Fruit fly (Drosophila melanogaster): Measurements from ENCODE around the gene RPA2.

RPA2 gene

dm6 chr2L:20916672-20917209, 9.2 kb downstream of the RPA2 start (continued):
- TF ChIP-seq fd85E (GFP tag; optimal IDR thresholded peaks at IDR 0.05), result no peak
- peak; percentile 68 for TF ChIP-seq CG10669 (GFP tag; optimal IDR thresholded peaks at IDR 0.05)
- no peak for TF ChIP-seq Eip78C (GFP tag)
- TF ChIP-seq spab (GFP tag; optimal IDR thresholded peaks at IDR 0.05), result peak; percentile 76
- peak; percentile 16 for TF ChIP-seq Blimp-1 (GFP tag; optimal IDR thresholded peaks at IDR 0.05)
- no peak for TF ChIP-seq pdm3 (GFP tag; optimal IDR thresholded peaks at IDR 0.05)
- no peak for TF ChIP-seq fkh (GFP tag; optimal IDR thresholded peaks at IDR 0.05)
- TF ChIP-seq CG31627 (GFP tag; optimal IDR thresholded peaks at IDR 0.05), result no peak
- no peak for TF ChIP-seq topi (GFP tag; optimal IDR thresholded peaks at IDR 0.05)
- TF ChIP-seq CG6163 (GFP tag; IDR thresholded peaks at IDR 0.05), result peak; percentile 46; the same call in 2 of the 3 replicates
- no peak for TF ChIP-seq CG6276 (GFP tag; optimal IDR thresholded peaks at IDR 0.05)
- no peak for TF ChIP-seq Sox15 (GFP tag; optimal IDR thresholded peaks at IDR 0.05)
- peak; percentile 4 for TF ChIP-seq CG16779 (tag; optimal IDR thresholded peaks at IDR 0.05)
- TF ChIP-seq acj6 (GFP tag; optimal IDR thresholded peaks at IDR 0.05), result no peak
- peak; percentile 75 for TF ChIP-seq CG1621 (tag; optimal IDR thresholded peaks at IDR 0.05)
- TF ChIP-seq Lpt (GFP tag; optimal IDR thresholded peaks at IDR 0.05), result no peak
- TF ChIP-seq Smox (GFP tag; optimal IDR thresholded peaks at IDR 0.05), result no peak
- no peak for TF ChIP-seq CG11762 (GFP tag; optimal IDR thresholded peaks at IDR 0.05; ENCODE audit: insufficient read depth)
- no peak for TF ChIP-seq CG11902 (GFP tag; optimal IDR thresholded peaks at IDR 0.05)
- no peak for TF ChIP-seq CG6792 (GFP tag; optimal IDR thresholded peaks at IDR 0.05)
- TF ChIP-seq achi (GFP tag; optimal IDR thresholded peaks at IDR 0.05), result no peak
- TF ChIP-seq lz (GFP tag; optimal IDR thresholded peaks at IDR 0.05), result no peak
- TF ChIP-seq Gug (GFP tag; IDR thresholded peaks at IDR 0.05), result no peak
- no peak for TF ChIP-seq eg (GFP tag; IDR thresholded peaks at IDR 0.05)
- TF ChIP-seq net (GFP tag; optimal IDR thresholded peaks at IDR 0.05), result no peak
- no peak for TF ChIP-seq Sox14 (GFP tag; optimal IDR thresholded peaks at IDR 0.05)
- no peak for TF ChIP-seq Hr4 (GFP tag; optimal IDR thresholded peaks at IDR 0.05)
- TF ChIP-seq CG3032 (tag; optimal IDR thresholded peaks at IDR 0.05), result peak; percentile 72
- peak; percentile 81 for TF ChIP-seq CG9139 (GFP tag; optimal IDR thresholded peaks at IDR 0.05)
- TF ChIP-seq CG3919 (GFP tag; optimal IDR thresholded peaks at IDR 0.05), result no peak
- peak; percentile 68 for TF ChIP-seq dsx (GFP tag; optimal IDR thresholded peaks at IDR 0.05; ENCODE audit: poor library complexity, severe bottlenecking)

DNA sequence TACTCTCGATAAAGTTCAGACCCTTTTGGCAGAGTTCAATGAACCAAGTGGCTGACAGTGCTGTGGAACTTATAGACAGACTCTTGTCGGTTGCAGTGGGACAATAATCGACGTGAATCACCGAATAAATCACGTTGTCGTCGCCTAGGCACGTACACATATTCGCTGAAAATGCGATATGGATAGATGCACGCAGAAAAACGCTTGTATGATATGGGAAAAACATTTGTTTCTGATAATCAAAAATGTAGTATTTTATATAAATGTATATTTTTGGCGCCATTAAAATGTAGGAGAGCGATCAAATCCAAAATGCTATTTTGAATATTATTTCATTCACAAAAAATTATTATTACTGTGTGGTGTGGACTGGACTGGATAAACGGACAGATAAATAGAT, 10.7 kb downstream of the RPA2 start:
- TF ChIP-seq CG11762 (GFP tag; optimal IDR thresholded peaks at IDR 0.05; ENCODE audit: insufficient read depth) (peak; percentile 20), eg (GFP tag; IDR thresholded peaks at IDR 0.05) (peak; percentile 88), acj6 (GFP tag; optimal IDR thresholded peaks at IDR 0.05) (peak; percentile 65), CG4318 (GFP tag; optimal IDR thresholded peaks at IDR 0.05) (peak; percentile 59), CG8119 (GFP tag; IDR thresholded peaks at IDR 0.05) (peak; percentile 84), Eip75B (GFP tag; optimal IDR thresholded peaks at IDR 0.05) (peak; percentile 42), CG11294 (GFP tag; IDR thresholded peaks at IDR 0.05) (peak; percentile 59), esn (GFP tag; optimal IDR thresholded peaks at IDR 0.05) (peak; percentile 48), CG6808 (GFP tag; optimal IDR thresholded peaks at IDR 0.05) (peak; percentile 60), CG34406 (GFP tag; optimal IDR thresholded peaks at IDR 0.05) (peak; percentile 54), CG32006 (GFP tag; optimal IDR thresholded peaks at IDR 0.05) (peak; percentile 82), cyc (GFP tag; optimal IDR thresholded peaks at IDR 0.05) (peak; percentile 30), Met (GFP tag; optimal IDR thresholded peaks at IDR 0.05) (peak; percentile 60), CG6792 (GFP tag; optimal IDR thresholded peaks at IDR 0.05) (peak; percentile 53), svp (GFP tag) (peak; percentile 76), CG8319 (GFP tag; optimal IDR thresholded peaks at IDR 0.05) (no peak), fd85E (GFP tag; optimal IDR thresholded peaks at IDR 0.05) (no peak), CG6163 (GFP tag; IDR thresholded peaks at IDR 0.05) (peak; percentile 86), fd59A (GFP tag; optimal IDR thresholded peaks at IDR 0.05) (peak; percentile 17), lz (GFP tag; optimal IDR thresholded peaks at IDR 0.05) (peak; percentile 29), Ets21C (GFP tag; optimal IDR thresholded peaks at IDR 0.05) (peak; percentile 17), CG8632 (GFP tag; optimal IDR thresholded peaks at IDR 0.05) (peak; percentile 43), Hr38 (GFP tag; optimal IDR thresholded peaks at IDR 0.05) (no peak), Smox (GFP tag; optimal IDR thresholded peaks at IDR 0.05) (peak; percentile 59), Sox102F (GFP tag; optimal IDR thresholded peaks at IDR 0.05) (peak; percentile 43), spab (GFP tag; optimal IDR thresholded peaks at IDR 0.05) (peak; percentile 49), ss (GFP tag; optimal IDR thresholded peaks at IDR 0.05) (peak; percentile 35 to 52), Gug (GFP tag; IDR thresholded peaks at IDR 0.05) (peak; percentile 81), achi (GFP tag; optimal IDR thresholded peaks at IDR 0.05) (peak; percentile 73), CG6276 (GFP tag; optimal IDR thresholded peaks at IDR 0.05) (peak; percentile 67), CG6854 (GFP tag; optimal IDR thresholded peaks at IDR 0.05) (no peak)
